Worm (Caenorhabditis elegans) whole organism, L4 larva: Measurements from ENCODE around the gene hot-9.

Source experiments
- hmg-1.1 ChIP-seq: fragments of 200-800 bp; sonication (Bioruptor generic); IDR thresholded peaks from 2 replicates; pipeline ENCODE4 v1.3.6; 2022; ENCODE audit warnings: missing genetic modification reagents, missing genetic modification characterization, missing compliant biosample characterization
- pqm-1 ChIP-seq: sonication (generic microtip); optimal IDR thresholded peaks from 2 replicates; lab custom pipeline; 2017; ENCODE audit warnings: missing biosample characterization, missing genetic modification characterization

ce11 chrIV:4996956-4997355, 48.3 kb downstream of the hot-9 start:
- TF ChIP-seq hmg-1.1 (no peak), pqm-1 (tag; lab: Kevin White, UChicago) (no peak)
